Worm (Caenorhabditis elegans) whole organism, L4/young adult: Measurements from ENCODE around the gene tofu-2.

Source experiments
- W03F9.2 ChIP-seq: fragments of 150-350 bp; optimal IDR thresholded peaks from 2 replicates; lab custom pipeline; 2014; ENCODE audit warnings: missing biosample characterization, missing genetic modification characterization
- dao-5 ChIP-seq: sonication (generic microtip); optimal IDR thresholded peaks from 2 replicates; lab custom pipeline; 2016; ENCODE audit warnings: missing genotype, missing genetic modification characterization, moderate library complexity, missing compliant biosample characterization
- him-1 ChIP-seq: sonication (generic microtip); optimal IDR thresholded peaks from 2 replicates; lab custom pipeline; 2016; ENCODE audit warnings: missing genotype, missing genetic modification reagents, missing genetic modification characterization, missing compliant biosample characterization

DNA sequence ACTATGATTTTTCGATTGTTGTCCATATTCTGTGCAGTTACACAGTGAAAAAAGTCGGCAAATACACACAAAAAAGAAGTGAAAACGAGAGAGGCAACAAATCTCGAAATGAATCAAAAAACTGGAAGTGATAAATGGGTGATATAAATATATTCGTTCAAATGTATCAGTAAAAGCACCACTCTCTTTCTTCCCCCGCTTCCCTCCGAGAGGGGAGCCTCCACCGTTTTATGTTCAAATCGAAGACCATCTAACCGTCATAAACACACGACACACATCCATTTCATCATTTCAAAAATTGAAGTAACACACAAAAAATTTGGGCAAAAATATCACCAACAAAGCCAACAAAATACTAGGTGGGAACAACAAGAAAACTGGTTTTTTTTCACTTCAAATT is 24.0 kb downstream of the tofu-2 start, which contains the start of gene F20A1.6:
- TF ChIP-seq him-1 (tag; lab: Kevin White, UChicago) (no peak), dao-5 (tag; lab: Kevin White, UChicago) (no peak), W03F9.2 (tag; lab: Kevin White, UChicago) (no peak)
